Worm (Caenorhabditis elegans): ENCODE measurements around the gene K08A2.2.

Gene K08A2.2

ce11 chrII:3008400-3008799 lies 17.0 kb downstream of the K08A2.2 start, which contains the start of gene sdz-5:
sdz-5 (plus strand) TSS chrII:3008700.
- TF ChIP-seq mec-3 (tag; optimal IDR thresholded peaks at IDR 0.05; ENCODE audit: borderline replicate concordance): no peak
- TF ChIP-seq ceh-22 (tag; optimal IDR thresholded peaks at IDR 0.05): no peak

ce11 chrII:3012133-3012532 lies 20.7 kb downstream of the K08A2.2 start, which contains the start of gene C41H7.9:
C41H7.9 (minus strand) TSS chrII:3012233.
- TF ChIP-seq ceh-22 (tag; optimal IDR thresholded peaks at IDR 0.05): no peak
- no peak for TF ChIP-seq nhr-232 (tag; optimal IDR thresholded peaks at IDR 0.05)
- no peak for TF ChIP-seq rnt-1 (tag; optimal IDR thresholded peaks at IDR 0.05)
- TF ChIP-seq ceh-48 (tag; optimal IDR thresholded peaks at IDR 0.05): no peak
- TF ChIP-seq hlh-15 (tag; optimal IDR thresholded peaks at IDR 0.05): no peak
- TF ChIP-seq ceh-31 (tag; optimal IDR thresholded peaks at IDR 0.05): no peak
- no peak for TF ChIP-seq hlh-30 (tag; optimal IDR thresholded peaks at IDR 0.05; ENCODE audit: insufficient read depth)
- TF ChIP-seq hlh-6 (tag; optimal IDR thresholded peaks at IDR 0.05): no peak
- no peak for TF ChIP-seq che-1 (tag; optimal IDR thresholded peaks at IDR 0.05)
- no peak for TF ChIP-seq ets-4 (tag; optimal IDR thresholded peaks at IDR 0.05)
- TF ChIP-seq ceh-6 (GFP tag; optimal IDR thresholded peaks at IDR 0.05): no peak
- no peak for TF ChIP-seq tbx-7 (tag; optimal IDR thresholded peaks at IDR 0.05)
- TF ChIP-seq pqm-1 (tag; optimal IDR thresholded peaks at IDR 0.05): no peak

- TF ChIP-seq unc-3 (GFP tag; conservative IDR thresholded peaks at IDR 0.05): no peak
- TF ChIP-seq unc-3 (tag; optimal IDR thresholded peaks at IDR 0.05): no peak
- TF ChIP-seq ceh-48 (tag; optimal IDR thresholded peaks at IDR 0.05): no peak
- TF ChIP-seq nfya-1 (tag; optimal IDR thresholded peaks at IDR 0.05): peak; percentile 86
- TF ChIP-seq pros-1 (tag; optimal IDR thresholded peaks at IDR 0.05): no peak
- TF ChIP-seq ahr-1 (tag; optimal IDR thresholded peaks at IDR 0.05): no peak
- peak; percentile 90 for TF ChIP-seq elt-2 (tag; optimal IDR thresholded peaks at IDR 0.05)
- TF ChIP-seq unc-86 (tag; optimal IDR thresholded peaks at IDR 0.05): no peak
- no peak for TF ChIP-seq ceh-31 (tag; optimal IDR thresholded peaks at IDR 0.05)
- no peak for TF ChIP-seq ceh-6 (GFP tag; optimal IDR thresholded peaks at IDR 0.05)
- no peak for TF ChIP-seq che-1 (tag; optimal IDR thresholded peaks at IDR 0.05)
- no peak for TF ChIP-seq hlh-15 (tag; optimal IDR thresholded peaks at IDR 0.05)
- no peak for TF ChIP-seq sox-4 (tag; optimal IDR thresholded peaks at IDR 0.05)
- no peak for TF ChIP-seq elt-4 (tag; optimal IDR thresholded peaks at IDR 0.05)
Measured at ce11 chrII:3014196-3014849, 22.9 kb downstream of the K08A2.2 start, which contains the start of gene C41H7.2. C41H7.2 (plus strand) TSS chrII:3014817.

DNA sequence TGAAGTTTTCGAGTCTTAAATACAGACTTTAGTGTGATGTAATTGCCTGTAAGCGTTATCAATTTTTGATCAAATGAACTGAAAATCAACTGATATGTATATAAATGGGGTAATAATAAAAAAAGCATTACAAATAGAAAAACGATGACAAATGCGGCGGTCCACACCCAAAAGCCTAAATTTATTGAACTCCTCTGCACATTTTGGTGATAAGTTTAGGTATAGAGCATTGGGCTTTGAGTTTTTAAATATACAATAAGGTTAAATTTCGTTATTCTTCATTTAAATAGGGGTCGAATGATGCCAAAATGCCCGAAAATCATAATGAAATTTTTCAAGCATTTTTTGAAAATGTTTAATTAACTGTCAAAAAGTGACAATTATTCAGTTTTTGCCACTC lies 28.4 kb downstream of the K08A2.2 start, which contains the start of gene clec-3:
Gene clec-3 (minus strand): TSS at position 101 of the 400 bp plus-strand sequence.
- TF ChIP-seq dmd-4 (tag; optimal IDR thresholded peaks at IDR 0.05; ENCODE audit: borderline replicate concordance): no peak
- no peak for TF ChIP-seq hlh-6 (tag; optimal IDR thresholded peaks at IDR 0.05)
- no peak for TF ChIP-seq ceh-30 (tag; optimal IDR thresholded peaks at IDR 0.05)
- TF ChIP-seq fkh-6 (tag; optimal IDR thresholded peaks at IDR 0.05): no peak
- no peak for TF ChIP-seq elt-2 (tag; optimal IDR thresholded peaks at IDR 0.05)
- TF ChIP-seq pqm-1 (tag; optimal IDR thresholded peaks at IDR 0.05): no peak
- no peak for TF ChIP-seq npax-4 (tag; optimal IDR thresholded peaks at IDR 0.05)

DNA sequence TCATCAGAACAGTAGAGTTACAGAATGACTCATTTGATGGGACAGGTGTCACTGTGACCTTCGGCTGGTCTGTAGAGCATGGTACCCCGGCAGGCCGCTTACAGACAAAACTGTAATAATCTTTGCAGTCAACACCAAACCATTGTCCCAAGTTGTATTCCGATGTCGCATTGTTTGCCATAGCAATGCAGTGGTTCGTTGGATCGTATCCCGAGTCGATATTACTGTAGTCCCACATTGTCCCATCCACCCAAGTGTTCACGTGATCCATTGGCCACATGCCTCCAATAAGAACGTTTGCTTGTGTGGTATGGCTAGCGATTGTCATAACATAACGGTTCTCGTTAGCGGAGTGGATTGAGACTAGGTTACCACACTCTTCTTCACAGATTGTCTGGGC lies 29.5 kb downstream of the K08A2.2 start:
- TF ChIP-seq K09A11.1 (tag; optimal IDR thresholded peaks at IDR 0.05; ENCODE audit: insufficient read depth) (no peak), K02D7.2 (tag; optimal IDR thresholded peaks at IDR 0.05) (no peak), npax-4 (tag; optimal IDR thresholded peaks at IDR 0.05) (no peak), unc-55 (GFP tag; optimal IDR thresholded peaks at IDR 0.05) (no peak), ceh-19 (GFP tag; optimal IDR thresholded peaks at IDR 0.05) (no peak), ceh-45 (GFP tag; IDR thresholded peaks at IDR 0.05) (no peak), ref-2 (tag; optimal IDR thresholded peaks at IDR 0.05) (no peak), hlh-30 (tag; optimal IDR thresholded peaks at IDR 0.05; ENCODE audit: insufficient read depth) (no peak), fkh-10 (GFP tag; optimal IDR thresholded peaks at IDR 0.05) (no peak), ceh-2 (tag; optimal IDR thresholded peaks at IDR 0.05) (no peak), dmd-4 (tag; optimal IDR thresholded peaks at IDR 0.05; ENCODE audit: borderline replicate concordance) (no peak), fax-1 (tag; optimal IDR thresholded peaks at IDR 0.05) (no peak)
